Fruit fly (Drosophila melanogaster): Measurements from ENCODE around the gene Agpat2.

Gene Agpat2

DNA sequence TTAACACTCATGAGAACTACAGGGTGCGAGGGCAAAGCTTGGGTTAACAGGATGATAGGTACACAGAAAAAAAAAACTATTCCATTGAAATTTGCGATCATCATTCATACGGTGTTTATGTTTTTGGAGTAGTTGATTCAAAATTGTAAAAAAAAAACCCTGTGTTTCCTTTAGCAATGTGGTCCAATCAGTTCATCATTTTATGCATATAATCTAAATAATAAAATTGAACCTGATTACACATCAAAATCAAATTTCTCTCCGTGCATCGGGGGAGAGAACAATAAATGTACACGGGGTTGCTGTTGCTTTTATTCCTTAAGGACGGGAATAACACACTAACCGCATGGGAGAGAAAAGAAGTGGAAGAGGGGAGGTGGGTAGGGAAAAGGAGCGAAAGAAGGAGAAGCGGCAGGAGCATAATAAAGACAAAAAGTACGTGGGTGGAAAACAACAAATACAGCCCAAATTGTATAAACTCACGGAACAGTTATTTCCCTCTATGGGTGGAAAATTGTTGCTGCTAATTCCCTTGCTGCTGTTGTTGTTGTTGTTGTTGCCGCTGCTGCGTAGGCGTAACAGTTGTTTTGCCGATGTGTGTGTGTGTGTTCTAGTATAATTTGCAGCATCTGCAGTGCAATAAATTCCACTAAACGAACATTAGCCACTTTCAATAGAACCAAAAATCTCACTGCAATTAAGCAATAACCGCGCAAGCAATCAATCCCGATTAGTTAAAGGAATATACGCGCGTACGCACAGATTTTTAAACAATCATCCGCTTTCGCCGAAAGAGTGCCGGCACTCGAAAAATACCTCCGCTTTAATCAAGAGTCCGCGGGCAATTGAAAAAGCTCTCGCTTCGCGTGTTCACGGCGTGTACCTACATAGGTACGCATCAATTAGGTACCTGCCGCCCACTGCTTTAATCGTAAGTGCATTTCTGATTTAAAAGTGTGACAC is at the start of gene Agpat2:
Agpat2 (minus strand) TSS at position 851 of the 963 bp plus-strand sequence.
- TF ChIP-seq CG12768 (GFP tag; optimal IDR thresholded peaks at IDR 0.05) (no peak), CG14711 (tag; optimal IDR thresholded peaks at IDR 0.05) (peak; percentile 30), CG7101 (tag; optimal IDR thresholded peaks at IDR 0.05) (no peak), tj (GFP tag; optimal IDR thresholded peaks at IDR 0.05) (no peak), bab1 (GFP tag; optimal IDR thresholded peaks at IDR 0.05) (no peak), cic (GFP tag; optimal IDR thresholded peaks at IDR 0.05) (peak; percentile 65), kay (GFP tag; ENCODE audit: borderline replicate concordance) (peak; percentile 82), ovo (GFP tag; optimal IDR thresholded peaks at IDR 0.05) (no peak)

DNA sequence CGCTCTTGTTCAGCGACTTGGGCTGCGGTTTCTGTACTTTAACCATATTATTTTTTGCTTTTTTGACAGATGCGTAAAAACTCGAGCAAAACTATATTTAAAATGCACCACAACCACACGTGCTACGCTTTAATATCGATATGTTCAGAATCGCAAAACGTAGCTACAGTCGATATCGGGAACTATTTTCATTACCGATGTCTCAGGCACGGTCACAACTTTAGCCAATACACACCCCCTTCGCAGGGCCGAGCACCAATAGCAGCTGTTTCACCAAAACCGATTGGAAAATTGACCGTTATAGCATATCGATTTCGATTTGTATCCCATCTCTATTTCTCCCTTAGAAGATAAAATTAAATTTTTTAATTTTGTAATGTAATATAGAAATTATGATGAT is 47.9 kb upstream of the Agpat2 start, which contains the start of gene CG13096:
CG13096 (minus strand) TSS at position 144 of the 400 bp plus-strand sequence.
- TF ChIP-seq bab1 (GFP tag; optimal IDR thresholded peaks at IDR 0.05): peak; percentile 80
- peak; percentile 38 for TF ChIP-seq CG1620 (GFP tag; optimal IDR thresholded peaks at IDR 0.05)
- no peak for TF ChIP-seq tj (GFP tag; optimal IDR thresholded peaks at IDR 0.05)
- peak; percentile 100 for TF ChIP-seq Mnt (GFP tag; optimal IDR thresholded peaks at IDR 0.05)
- peak; percentile 24 for TF ChIP-seq CG7101 (tag; optimal IDR thresholded peaks at IDR 0.05)
- TF ChIP-seq CG7045 (GFP tag; optimal IDR thresholded peaks at IDR 0.05): no peak
- no peak for TF ChIP-seq kay (GFP tag; ENCODE audit: borderline replicate concordance)
- TF ChIP-seq Crg-1 (GFP tag; optimal IDR thresholded peaks at IDR 0.05): peak; percentile 6
- TF ChIP-seq ovo (GFP tag; optimal IDR thresholded peaks at IDR 0.05): peak; percentile 53

DNA sequence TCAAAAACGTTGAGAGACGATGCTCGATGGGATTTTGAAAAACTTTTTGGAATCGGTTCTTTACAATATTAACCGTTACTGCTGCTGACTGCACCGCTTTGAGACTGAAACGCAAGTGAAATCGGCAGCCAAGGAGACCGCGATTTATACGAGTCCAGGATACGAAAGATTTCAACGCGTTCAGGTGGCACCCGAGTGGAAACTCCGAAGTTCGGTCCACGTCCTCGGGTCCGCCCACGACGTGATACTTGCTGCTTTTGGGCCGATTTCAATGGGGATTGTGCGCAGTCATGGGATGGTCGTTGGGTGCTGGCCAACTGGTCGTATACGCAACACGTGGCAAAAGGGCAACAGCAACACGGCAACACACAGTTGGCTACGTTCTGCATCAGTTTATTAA is 42.9 kb upstream of the Agpat2 start, which contains the start of gene Dh31:
Dh31 (minus strand) TSS at position 117 of the 400 bp plus-strand sequence.
- TF ChIP-seq CG1620 (GFP tag; optimal IDR thresholded peaks at IDR 0.05) (no peak), CG14711 (tag; optimal IDR thresholded peaks at IDR 0.05) (no peak), cic (GFP tag; optimal IDR thresholded peaks at IDR 0.05) (no peak), cnc (optimal IDR thresholded peaks at IDR 0.05) (no peak), pad (GFP tag; optimal IDR thresholded peaks at IDR 0.05) (no peak), tj (GFP tag; optimal IDR thresholded peaks at IDR 0.05) (no peak), kay (GFP tag; ENCODE audit: borderline replicate concordance) (no peak), Hr96 (GFP tag; optimal IDR thresholded peaks at IDR 0.05) (no peak), Mnt (GFP tag; optimal IDR thresholded peaks at IDR 0.05) (no peak), toe (GFP tag; optimal IDR thresholded peaks at IDR 0.05) (no peak), CG7045 (GFP tag; optimal IDR thresholded peaks at IDR 0.05) (no peak), CG11617 (GFP tag; optimal IDR thresholded peaks at IDR 0.05) (no peak), CG33017 (tag; optimal IDR thresholded peaks at IDR 0.05) (no peak), CG7101 (tag; optimal IDR thresholded peaks at IDR 0.05) (no peak), CG12768 (GFP tag; optimal IDR thresholded peaks at IDR 0.05) (no peak)

- TF ChIP-seq Clk (GFP tag; optimal IDR thresholded peaks at IDR 0.05) (no peak), Crg-1 (GFP tag; optimal IDR thresholded peaks at IDR 0.05) (no peak), CG11617 (GFP tag; optimal IDR thresholded peaks at IDR 0.05) (no peak), CG5204 (GFP tag; optimal IDR thresholded peaks at IDR 0.05) (no peak), toe (GFP tag; optimal IDR thresholded peaks at IDR 0.05) (no peak), cnc (optimal IDR thresholded peaks at IDR 0.05) (no peak), CG7101 (tag; optimal IDR thresholded peaks at IDR 0.05) (no peak), CG7045 (GFP tag; optimal IDR thresholded peaks at IDR 0.05) (no peak), CG1620 (GFP tag; optimal IDR thresholded peaks at IDR 0.05) (no peak), Mnt (GFP tag; optimal IDR thresholded peaks at IDR 0.05) (no peak), CG12768 (GFP tag; optimal IDR thresholded peaks at IDR 0.05) (no peak), Hr96 (GFP tag; optimal IDR thresholded peaks at IDR 0.05) (no peak), bab1 (GFP tag; optimal IDR thresholded peaks at IDR 0.05) (no peak), kay (GFP tag; ENCODE audit: borderline replicate concordance) (no peak), CG14711 (tag; optimal IDR thresholded peaks at IDR 0.05) (no peak), ovo (GFP tag; optimal IDR thresholded peaks at IDR 0.05) (no peak), CG33017 (tag; optimal IDR thresholded peaks at IDR 0.05) (no peak)
Observed at dm6 chr2L:8496269-8496668, 32.5 kb upstream of the Agpat2 start, which contains the start of gene Bace. Bace (minus strand) TSS chr2L:8496307.

DNA sequence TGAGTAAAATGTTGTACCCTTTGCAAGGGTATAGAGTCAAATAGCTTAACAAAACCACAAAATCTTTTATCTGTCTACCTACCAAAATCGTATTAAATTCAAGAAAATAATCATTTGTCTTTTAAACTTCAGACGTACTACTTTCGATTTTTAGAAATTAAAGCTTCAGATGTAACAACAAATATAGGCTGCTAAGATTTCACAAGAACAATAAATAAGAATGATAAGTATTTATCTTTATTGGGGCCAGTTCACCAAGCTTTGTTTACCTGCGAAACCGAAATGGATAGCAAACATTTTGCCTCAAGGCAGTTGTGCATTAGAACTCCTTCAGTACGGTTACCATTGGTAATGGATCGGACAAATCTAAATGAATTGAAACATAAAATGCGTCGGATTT is 26.6 kb upstream of the Agpat2 start, which contains the start of gene CG43400:
CG43400 (plus strand) TSS at position 301 of the 400 bp plus-strand sequence.
- TF ChIP-seq CG7101 (tag; optimal IDR thresholded peaks at IDR 0.05) (no peak), CG12768 (GFP tag; optimal IDR thresholded peaks at IDR 0.05) (no peak), kay (GFP tag; ENCODE audit: borderline replicate concordance) (peak; percentile 82), Mnt (GFP tag; optimal IDR thresholded peaks at IDR 0.05) (no peak)

DNA sequence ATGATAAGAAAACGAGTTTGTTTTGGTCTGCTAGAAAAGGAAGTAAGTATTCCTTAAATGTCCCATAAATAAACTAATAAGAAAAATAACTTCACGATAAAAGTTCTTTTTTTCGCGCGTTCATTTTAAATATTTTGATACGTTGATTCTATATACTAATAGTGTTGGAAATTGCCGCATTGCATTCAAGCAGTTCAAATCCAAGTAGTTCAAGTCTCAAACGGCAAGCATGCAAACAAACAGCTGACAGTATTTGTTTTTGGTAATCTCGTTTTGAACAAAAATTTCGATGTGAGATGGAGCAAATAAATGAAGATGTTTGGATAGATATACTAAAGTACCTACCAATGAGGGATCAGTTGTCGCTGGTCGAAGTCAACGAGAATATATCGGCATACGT is 24.9 kb upstream of the Agpat2 start, which contains the start of gene CG13088:
CG13088 (plus strand) TSS at position 247 of the 400 bp plus-strand sequence.
- TF ChIP-seq CG33017 (tag; optimal IDR thresholded peaks at IDR 0.05) (no peak), CG14711 (tag; optimal IDR thresholded peaks at IDR 0.05) (peak; percentile 31), ovo (GFP tag; optimal IDR thresholded peaks at IDR 0.05) (peak; percentile 42), pad (GFP tag; optimal IDR thresholded peaks at IDR 0.05) (peak; percentile 48), Hr96 (GFP tag; optimal IDR thresholded peaks at IDR 0.05) (no peak), Mnt (GFP tag; optimal IDR thresholded peaks at IDR 0.05) (peak; percentile 66), cnc (optimal IDR thresholded peaks at IDR 0.05) (no peak), bab1 (GFP tag; optimal IDR thresholded peaks at IDR 0.05) (peak; percentile 42), tj (GFP tag; optimal IDR thresholded peaks at IDR 0.05) (no peak), CG7101 (tag; optimal IDR thresholded peaks at IDR 0.05) (peak; percentile 68), CG12768 (GFP tag; optimal IDR thresholded peaks at IDR 0.05) (no peak), CG7045 (GFP tag; optimal IDR thresholded peaks at IDR 0.05) (no peak), CG1620 (GFP tag; optimal IDR thresholded peaks at IDR 0.05) (peak; percentile 67), Crg-1 (GFP tag; optimal IDR thresholded peaks at IDR 0.05) (peak; percentile 56), Clk (GFP tag; optimal IDR thresholded peaks at IDR 0.05) (no peak), CG5204 (GFP tag; optimal IDR thresholded peaks at IDR 0.05) (peak; percentile 39), cic (GFP tag; optimal IDR thresholded peaks at IDR 0.05) (no peak), CG11617 (GFP tag; optimal IDR thresholded peaks at IDR 0.05) (no peak), kay (GFP tag; ENCODE audit: borderline replicate concordance) (no peak), toe (GFP tag; optimal IDR thresholded peaks at IDR 0.05) (peak; percentile 53)
